Worm (Caenorhabditis elegans) whole organism, young adult: ENCODE measurements around the gene gplb-1.

Experiments used
- B0035.1 ChIP-seq: sonication (generic microtip); optimal IDR thresholded peaks from 2 replicates; lab custom pipeline; 2016; ENCODE audit warnings: missing genetic modification characterization, mild to moderate bottlenecking, missing compliant biosample characterization, missing genotype, missing genetic modification reagents
- F23B12.7 ChIP-seq: sonication (generic microtip); optimal IDR thresholded peaks from 2 replicates; lab custom pipeline; 2017; ENCODE audit warnings: missing genetic modification characterization, mild to moderate bottlenecking, missing compliant biosample characterization, antibody characterized with exemption, moderate library complexity; ENCODE audit not compliant: insufficient read depth
- F52B5.7 ChIP-seq: sonication (generic microtip); optimal IDR thresholded peaks from 2 replicates; lab custom pipeline; 2016; ENCODE audit warnings: mild to moderate bottlenecking, missing genetic modification characterization, missing compliant biosample characterization
- F55B11.4 ChIP-seq: sonication (generic microtip); optimal IDR thresholded peaks from 2 replicates; lab custom pipeline; 2016; ENCODE audit warnings: missing compliant biosample characterization, missing genetic modification characterization, borderline replicate concordance; ENCODE audit not compliant: insufficient read depth
- F57A8.1 ChIP-seq: fragments of 200-800 bp; sonication (Bioruptor generic); optimal IDR thresholded peaks from 2 replicates; lab custom pipeline; 2018; ENCODE audit warnings: mild to moderate bottlenecking, missing genetic modification characterization, moderate library complexity, missing compliant biosample characterization
- Y53F4B.3 ChIP-seq: fragments of 200-800 bp; sonication (Bioruptor generic); IDR thresholded peaks from 2 replicates; pipeline ENCODE4 v1.3.6; 2022; ENCODE audit warnings: missing genetic modification reagents, missing genetic modification characterization, missing compliant biosample characterization
- akir-1 ChIP-seq: fragments of 200-800 bp; sonication (Bioruptor generic); optimal IDR thresholded peaks from 2 replicates; lab custom pipeline; 2018; ENCODE audit warnings: mild to moderate bottlenecking, missing genetic modification characterization, moderate library complexity, missing compliant biosample characterization
- aptf-3 ChIP-seq: fragments of 200-800 bp; sonication (Bioruptor generic); IDR thresholded peaks from 2 replicates; pipeline ENCODE4 v1.3.6; 2022; ENCODE audit warnings: missing genetic modification characterization, missing compliant biosample characterization
- athp-1 ChIP-seq: sonication (generic microtip); optimal IDR thresholded peaks from 2 replicates; lab custom pipeline; 2017; ENCODE audit warnings: mild to moderate bottlenecking, missing genetic modification characterization, missing compliant biosample characterization
- attf-6 ChIP-seq: fragments of 200-800 bp; sonication (Bioruptor generic); IDR thresholded peaks from 2 replicates; pipeline ENCODE4 v1.3.6; 2022; ENCODE audit warnings: missing genetic modification reagents, missing genetic modification characterization, missing compliant biosample characterization
- bed-2 ChIP-seq: fragments of 200-800 bp; sonication (Bioruptor generic); IDR thresholded peaks from 2 replicates; pipeline ENCODE4 v1.3.6; 2022; ENCODE audit warnings: missing genetic modification reagents, missing genetic modification characterization, missing compliant biosample characterization
- efl-1 ChIP-seq: fragments of 150-350 bp; optimal IDR thresholded peaks from 2 replicates; lab custom pipeline; 2014; ENCODE audit warnings: missing biosample characterization, missing genetic modification reagents, missing genetic modification characterization
- ets-4 ChIP-seq: fragments of 200-800 bp; sonication (Bioruptor generic); optimal IDR thresholded peaks from 2 replicates; lab custom pipeline; 2018; ENCODE audit warnings: mild to moderate bottlenecking, missing genetic modification characterization, missing compliant biosample characterization
- hrde-1 ChIP-seq: sonication (generic microtip); optimal IDR thresholded peaks from 2 replicates; lab custom pipeline; 2016; ENCODE audit warnings: missing genetic modification characterization, mild to moderate bottlenecking, missing compliant biosample characterization, moderate library complexity, missing genotype, missing genetic modification reagents, borderline replicate concordance
- lag-1 ChIP-seq: fragments of 200-800 bp; sonication (Bioruptor generic); IDR thresholded peaks from 2 replicates; pipeline ENCODE4 v1.3.6; 2022; ENCODE audit warnings: missing genetic modification reagents, missing genetic modification characterization, missing compliant biosample characterization
- lin-26 ChIP-seq: fragments of 200-800 bp; sonication (Bioruptor generic); IDR thresholded peaks from 2 replicates; pipeline ENCODE4 v1.3.6; 2022; ENCODE audit warnings: missing genetic modification reagents, missing genetic modification characterization, missing compliant biosample characterization
- lin-40 ChIP-seq: sonication (generic microtip); optimal IDR thresholded peaks from 2 replicates; lab custom pipeline; 2016; ENCODE audit warnings: missing genetic modification characterization, mild to moderate bottlenecking, missing compliant biosample characterization, missing genotype, missing genetic modification reagents
- lsl-1 ChIP-seq: fragments of 200-800 bp; sonication (Bioruptor generic); optimal IDR thresholded peaks from 2 replicates; lab custom pipeline; 2018; ENCODE audit warnings: mild to moderate bottlenecking, missing genetic modification characterization, moderate library complexity, missing compliant biosample characterization
- madf-10 ChIP-seq: sonication (generic microtip); optimal IDR thresholded peaks from 2 replicates; lab custom pipeline; 2016; ENCODE audit warnings: mild to moderate bottlenecking, missing genetic modification characterization, missing compliant biosample characterization
- madf-6 ChIP-seq: fragments of 200-800 bp; sonication (Bioruptor generic); IDR thresholded peaks from 2 replicates; pipeline ENCODE4 v1.3.6; 2022; ENCODE audit warnings: missing genetic modification reagents, missing genetic modification characterization, missing compliant biosample characterization
- madf-8 ChIP-seq: fragments of 200-800 bp; sonication (Bioruptor generic); conservative IDR thresholded peaks from 2 replicates; pipeline ENCODE4 v1.3.6; 2022; ENCODE audit warnings: missing genetic modification reagents, missing genetic modification characterization, missing compliant biosample characterization
- mes-4 ChIP-seq: sonication (generic microtip); optimal IDR thresholded peaks from 2 replicates; lab custom pipeline; 2016; ENCODE audit warnings: missing genotype, missing genetic modification characterization, missing compliant biosample characterization
- nfya-2 ChIP-seq: fragments of 200-800 bp; sonication (Bioruptor generic); IDR thresholded peaks from 2 replicates; pipeline ENCODE4 v1.3.6; 2022; ENCODE audit warnings: missing genetic modification reagents, missing genetic modification characterization, missing compliant biosample characterization
- nfyb-1 ChIP-seq: fragments of 200-800 bp; sonication (Bioruptor generic); IDR thresholded peaks from 2 replicates; pipeline ENCODE4 v1.3.6; 2022; ENCODE audit warnings: missing genetic modification reagents, missing genetic modification characterization, missing compliant biosample characterization
- rcor-1 ChIP-seq: fragments of 200-800 bp; sonication (Bioruptor generic); IDR thresholded peaks from 2 replicates; pipeline ENCODE4 v1.3.6; 2022; ENCODE audit warnings: missing genetic modification reagents, missing genetic modification characterization, missing compliant biosample characterization
- sdz-38 ChIP-seq: sonication (generic microtip); optimal IDR thresholded peaks from 2 replicates; lab custom pipeline; 2016; ENCODE audit warnings: missing genotype, missing genetic modification characterization, missing compliant biosample characterization
- sea-2 ChIP-seq: fragments of 200-800 bp; sonication (Bioruptor generic); IDR thresholded peaks from 2 replicates; pipeline ENCODE4 v1.3.6; 2022; ENCODE audit warnings: missing genetic modification characterization, missing compliant biosample characterization
- snpc-3.4 ChIP-seq: sonication (generic microtip); optimal IDR thresholded peaks from 2 replicates; lab custom pipeline; 2017; ENCODE audit warnings: missing genetic modification characterization, mild to moderate bottlenecking, missing compliant biosample characterization, antibody characterized with exemption, moderate library complexity, missing genotype, missing genetic modification reagents
- tbx-9 ChIP-seq: sonication (generic microtip); optimal IDR thresholded peaks from 2 replicates; lab custom pipeline; 2016; ENCODE audit warnings: borderline replicate concordance, missing genetic modification characterization, inconsistent platforms, missing compliant biosample characterization
- unc-130 ChIP-seq: sonication (generic microtip); optimal IDR thresholded peaks from 2 replicates; lab custom pipeline; 2016; ENCODE audit warnings: missing genetic modification reagents, missing genetic modification characterization, missing compliant biosample characterization
- zim-3 ChIP-seq: sonication (generic microtip); optimal IDR thresholded peaks from 2 replicates; lab custom pipeline; 2017; ENCODE audit warnings: mild to moderate bottlenecking, missing genetic modification characterization, moderate library complexity, missing compliant biosample characterization
- ztf-22 ChIP-seq: fragments of 200-800 bp; sonication (Bioruptor generic); optimal IDR thresholded peaks from 2 replicates; lab custom pipeline; 2018; ENCODE audit warnings: mild to moderate bottlenecking, missing genetic modification characterization, moderate library complexity, missing compliant biosample characterization

Gene gplb-1

ce11 chrV:8518283-8518682 lies 47.2 kb upstream of the gplb-1 start (continued):
- TF ChIP-seq Y53F4B.3 (GFP tag; lab: Robert Waterston, UW), result no peak
- no peak for TF ChIP-seq mes-4 (tag; lab: Kevin White, UChicago)
- TF ChIP-seq tbx-9, result no peak
- TF ChIP-seq, all 124 proteins: peak for 9

ce11 chrV:8517711-8518110 lies 46.7 kb upstream of the gplb-1 start:
- TF ChIP-seq lin-26 (GFP tag; lab: Robert Waterston, UW) (no peak), madf-10 (tag; lab: Kevin White, UChicago) (no peak), efl-1 (peak; percentile 49), F23B12.7 (tag; lab: Kevin White, UChicago) (no peak), snpc-3.4 (tag; lab: Kevin White, UChicago) (no peak), nfyb-1 (GFP tag; lab: Robert Waterston, UW) (no peak), athp-1 (no peak), aptf-3 (GFP tag; lab: Robert Waterston, UW) (no peak), lin-40 (no peak), F52B5.7 (tag; lab: Kevin White, UChicago) (no peak), F57A8.1 (GFP tag; lab: Kevin White, UChicago) (no peak), hrde-1 (no peak), lsl-1 (GFP tag; lab: Kevin White, UChicago) (peak; percentile 5), zim-3 (tag; lab: Kevin White, UChicago) (no peak), B0035.1 (no peak), bed-2 (GFP tag; lab: Robert Waterston, UW) (no peak), akir-1 (GFP tag; lab: Kevin White, UChicago) (no peak), sea-2 (GFP tag; lab: Robert Waterston, UW) (no peak), madf-6 (GFP tag; lab: Robert Waterston, UW) (peak; percentile 65), madf-8 (GFP tag; lab: Robert Waterston, UW) (0 out of 2 replicates have a peak, but pooled peaks have one; percentile 15)

ce11 chrV:8516426-8516825 lies 45.4 kb upstream of the gplb-1 start:
- TF ChIP-seq athp-1 (no peak), F55B11.4 (no peak), ztf-22 (GFP tag; lab: Kevin White, UChicago) (no peak), snpc-3.4 (tag; lab: Kevin White, UChicago) (no peak), unc-130 (GFP tag; lab: Kevin White, UChicago) (no peak), sdz-38 (tag; lab: Kevin White, UChicago) (no peak), ets-4 (GFP tag; lab: Kevin White, UChicago) (no peak)

DNA sequence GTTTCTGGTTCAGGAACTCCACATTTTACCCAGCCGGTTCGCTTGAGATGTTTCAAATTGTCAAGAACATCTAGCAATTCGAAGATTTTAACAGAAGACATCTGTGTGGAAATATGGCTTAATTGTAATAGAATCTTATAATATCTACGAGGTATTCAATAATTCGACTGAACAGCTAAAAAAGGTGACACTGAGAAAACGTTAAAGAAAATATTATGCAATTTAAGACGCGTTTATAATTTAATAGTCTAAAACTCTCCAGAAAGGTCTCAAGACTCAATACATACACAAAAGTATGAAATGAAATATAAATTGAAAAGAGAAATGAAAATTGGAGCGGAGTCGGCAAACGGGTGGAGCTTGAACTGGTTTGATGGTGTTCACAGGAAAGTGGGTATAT lies 42.3 kb upstream of the gplb-1 start, which contains the start of gene F45F2.9:
Gene F45F2.9 (minus strand): TSS at position 101 of the 400 bp plus-strand sequence.
- peak; percentile 15 for TF ChIP-seq hrde-1
- TF ChIP-seq lag-1 (GFP tag; lab: Robert Waterston, UW), result no peak
- TF ChIP-seq, all 124 proteins: peak for 1

DNA sequence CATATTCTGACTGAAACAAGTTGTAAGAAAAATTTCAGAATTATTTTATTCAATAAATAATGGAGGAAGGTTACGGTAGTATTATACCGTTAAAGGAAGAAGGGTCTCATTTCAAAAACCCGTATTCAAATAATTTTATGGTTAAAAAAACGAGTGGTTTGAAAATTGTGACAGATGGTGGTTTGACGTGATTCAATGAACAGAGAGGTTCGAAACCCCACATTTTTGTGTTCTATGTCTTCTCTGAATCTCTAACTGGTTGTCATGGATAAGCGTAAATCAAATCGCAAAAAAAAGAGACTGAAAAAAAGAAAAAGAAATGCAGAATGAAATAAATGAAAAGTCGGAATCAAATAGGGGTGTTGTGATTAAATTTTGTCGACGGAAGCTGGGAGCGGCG lies 36.3 kb upstream of the gplb-1 start, which contains the start of gene ZK994.6:
Gene ZK994.6 (minus strand): TSS at position 101 of the 400 bp plus-strand sequence.
- TF ChIP-seq F55B11.4 (no peak), attf-6 (GFP tag; lab: Robert Waterston, UW) (no peak), nfya-2 (GFP tag; lab: Robert Waterston, UW) (no peak), rcor-1 (GFP tag; lab: Robert Waterston, UW) (no peak)
